Worm (Caenorhabditis elegans): ENCODE measurements around the gene srg-28.

DNA sequence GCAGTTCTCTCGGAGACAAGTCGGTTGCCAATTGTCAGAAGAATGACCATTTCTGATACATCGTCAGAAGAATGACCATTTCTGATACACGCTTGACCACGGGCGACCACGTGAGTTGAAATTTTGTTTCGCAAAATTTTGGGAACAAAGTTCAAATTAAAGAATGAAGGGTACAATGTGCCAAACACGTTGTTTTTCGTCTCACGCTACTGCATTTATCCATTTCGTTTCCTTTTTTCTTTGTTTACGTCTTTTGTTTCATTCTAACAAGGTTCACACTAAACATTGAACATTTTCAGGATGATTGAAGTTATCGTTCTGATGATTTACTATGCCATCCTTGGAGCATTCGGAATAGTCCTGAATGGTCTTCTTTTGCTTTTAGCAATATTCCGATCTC lies 16.8 kb downstream of the srg-28 start, which contains the start of gene srd-9:
- TF ChIP-seq nhr-23 (tag; optimal IDR thresholded peaks at IDR 0.05) (no peak), R02D3.7 (tag; optimal IDR thresholded peaks at IDR 0.05) (no peak), lin-39 (tag; optimal IDR thresholded peaks at IDR 0.05) (no peak), tbx-2 (tag; optimal IDR thresholded peaks at IDR 0.05) (no peak), unc-39 (tag; optimal IDR thresholded peaks at IDR 0.05) (no peak), lin-15B (tag; optimal IDR thresholded peaks at IDR 0.05) (no peak), snpc-4 (tag; optimal IDR thresholded peaks at IDR 0.05) (no peak), fkh-2 (tag; optimal IDR thresholded peaks at IDR 0.05) (no peak)

Measured in whole organism, L3 larva.